Worm (Caenorhabditis elegans) whole organism, late embryonic: ENCODE measurements around the gene R160.6.

Experiments
- F13H6.1 ChIP-seq: sonication (generic microtip); optimal IDR thresholded peaks from 2 replicates; lab custom pipeline; 2016; ENCODE audit warnings: missing genetic modification characterization, missing compliant biosample characterization
- K02D7.2 ChIP-seq: sonication (generic microtip); optimal IDR thresholded peaks from 2 replicates; lab custom pipeline; 2017; ENCODE audit warnings: mild to moderate bottlenecking, missing genetic modification characterization, missing compliant biosample characterization
- T23F11.4 ChIP-seq: fragments of 200-800 bp; sonication (Bioruptor generic); optimal IDR thresholded peaks from 2 replicates; lab custom pipeline; 2018; ENCODE audit warnings: mild to moderate bottlenecking, missing genetic modification characterization, missing compliant biosample characterization
- ahr-1 ChIP-seq: sonication (generic microtip); optimal IDR thresholded peaks from 2 replicates; lab custom pipeline; 2016; ENCODE audit warnings: missing genetic modification characterization, missing compliant biosample characterization
- ama-1 ChIP-seq: fragments of 150-350 bp; optimal IDR thresholded peaks from 2 replicates; lab custom pipeline; 2014
- ceh-14 ChIP-seq: sonication (generic microtip); optimal IDR thresholded peaks from 2 replicates; lab custom pipeline; 2016; ENCODE audit warnings: missing genotype, missing genetic modification characterization, missing compliant biosample characterization
- ceh-18 ChIP-seq: sonication (generic microtip); optimal IDR thresholded peaks from 2 replicates; lab custom pipeline; 2016; ENCODE audit warnings: missing genetic modification characterization, missing compliant biosample characterization
- ceh-19 ChIP-seq: fragments of 200-800 bp; sonication (Bioruptor generic); optimal IDR thresholded peaks from 2 replicates; lab custom pipeline; 2018; ENCODE audit warnings: mild to moderate bottlenecking, missing genetic modification characterization, missing compliant biosample characterization
- ceh-24 ChIP-seq: sonication (generic microtip); optimal IDR thresholded peaks from 2 replicates; lab custom pipeline; 2016; ENCODE audit warnings: mild to moderate bottlenecking, missing genetic modification characterization, missing compliant biosample characterization
- ceh-30 ChIP-seq: fragments of 150-350 bp; optimal IDR thresholded peaks from 2 replicates; lab custom pipeline; 2014; ENCODE audit warnings: missing biosample characterization, missing genetic modification characterization
- ceh-31 ChIP-seq: sonication (generic microtip); optimal IDR thresholded peaks from 2 replicates; lab custom pipeline; 2016; ENCODE audit warnings: missing genetic modification characterization, missing compliant biosample characterization
- ceh-45 ChIP-seq: fragments of 200-800 bp; sonication (Bioruptor generic); IDR thresholded peaks from 2 replicates; pipeline ENCODE4 v1.3.6; 2022; ENCODE audit warnings: missing genetic modification reagents, missing genetic modification characterization, missing compliant biosample characterization
- ceh-48 ChIP-seq: sonication (generic microtip); optimal IDR thresholded peaks from 2 replicates; lab custom pipeline; 2016; ENCODE audit warnings: missing genetic modification characterization, inconsistent platforms, missing compliant biosample characterization
- che-1 ChIP-seq: sonication (generic microtip); optimal IDR thresholded peaks from 2 replicates; lab custom pipeline; 2016; ENCODE audit warnings: mild to moderate bottlenecking, missing genetic modification characterization, missing compliant biosample characterization
- elt-2 ChIP-seq: sonication (generic microtip); optimal IDR thresholded peaks from 2 replicates; lab custom pipeline; 2016; ENCODE audit warnings: missing genetic modification reagents, missing genetic modification characterization, missing compliant biosample characterization
- elt-4 ChIP-seq: sonication (generic microtip); optimal IDR thresholded peaks from 2 replicates; lab custom pipeline; 2016; ENCODE audit warnings: missing genetic modification characterization, missing compliant biosample characterization
- eyg-1 ChIP-seq: sonication (generic microtip); optimal IDR thresholded peaks from 2 replicates; lab custom pipeline; 2016; ENCODE audit warnings: missing genotype, missing genetic modification characterization, missing compliant biosample characterization
- fax-1 ChIP-seq: sonication (generic microtip); optimal IDR thresholded peaks from 2 replicates; lab custom pipeline; 2016; ENCODE audit warnings: missing genotype, missing genetic modification characterization, missing compliant biosample characterization
- fkh-10 ChIP-seq: fragments of 150-350 bp; optimal IDR thresholded peaks from 2 replicates; lab custom pipeline; 2014; ENCODE audit warnings: missing biosample characterization, missing genetic modification reagents, missing genetic modification characterization
- fkh-6 ChIP-seq: sonication (generic microtip); optimal IDR thresholded peaks from 2 replicates; lab custom pipeline; 2016; ENCODE audit warnings: missing genetic modification characterization, missing compliant biosample characterization
- hlh-30 ChIP-seq: sonication (generic microtip); optimal IDR thresholded peaks from 2 replicates; lab custom pipeline; 2017; ENCODE audit warnings: antibody characterized with exemption, missing genetic modification characterization, missing compliant biosample characterization; ENCODE audit not compliant: insufficient read depth
- hlh-6 ChIP-seq: sonication (generic microtip); optimal IDR thresholded peaks from 2 replicates; lab custom pipeline; 2016; ENCODE audit warnings: missing genotype, missing genetic modification characterization, missing compliant biosample characterization
- madf-2 ChIP-seq: sonication (generic microtip); optimal IDR thresholded peaks from 2 replicates; lab custom pipeline; 2017; ENCODE audit warnings: missing genetic modification characterization, missing compliant biosample characterization
- mec-3 ChIP-seq: sonication (generic microtip); optimal IDR thresholded peaks from 2 replicates; lab custom pipeline; 2016; ENCODE audit warnings: borderline replicate concordance, missing genetic modification characterization, missing compliant biosample characterization
- nhr-232 ChIP-seq: sonication (generic microtip); optimal IDR thresholded peaks from 2 replicates; lab custom pipeline; 2016; ENCODE audit warnings: missing genetic modification characterization, missing compliant biosample characterization
- npax-4 ChIP-seq: sonication (generic microtip); optimal IDR thresholded peaks from 2 replicates; lab custom pipeline; 2016; ENCODE audit warnings: missing genetic modification characterization, missing compliant biosample characterization
- odd-2 ChIP-seq: sonication (generic microtip); optimal IDR thresholded peaks from 2 replicates; lab custom pipeline; 2017; ENCODE audit warnings: antibody characterized with exemption, mild to moderate bottlenecking, missing genetic modification characterization, missing compliant biosample characterization
- ref-2 ChIP-seq: sonication (generic microtip); optimal IDR thresholded peaks from 2 replicates; lab custom pipeline; 2016; ENCODE audit warnings: missing genetic modification characterization, missing compliant biosample characterization
- rnt-1 ChIP-seq: sonication (generic microtip); optimal IDR thresholded peaks from 2 replicates; lab custom pipeline; 2016; ENCODE audit warnings: missing genetic modification characterization, missing compliant biosample characterization
- sdc-2 ChIP-seq: sonication (generic microtip); optimal IDR thresholded peaks from 2 replicates; lab custom pipeline; 2016; ENCODE audit warnings: missing genotype, missing genetic modification characterization, missing compliant biosample characterization
- sox-4 ChIP-seq: sonication (generic microtip); optimal IDR thresholded peaks from 2 replicates; lab custom pipeline; 2017; ENCODE audit warnings: mild to moderate bottlenecking, missing genetic modification characterization, inconsistent platforms, missing compliant biosample characterization
- syd-9 ChIP-seq: sonication (generic microtip); optimal IDR thresholded peaks from 2 replicates; lab custom pipeline; 2016; ENCODE audit warnings: mild to moderate bottlenecking, missing genetic modification characterization, moderate library complexity, missing compliant biosample characterization
- tbx-2 ChIP-seq: sonication (generic microtip); optimal IDR thresholded peaks from 2 replicates; lab custom pipeline; 2016; ENCODE audit warnings: missing genetic modification characterization, missing compliant biosample characterization
- unc-3 ChIP-seq, 2 experiments: fragments of 200-800 bp in 1 of 2; sonication (Bioruptor generic) in 1 of 2; sonication (generic microtip) in 1 of 2; conservative IDR thresholded peaks in 1 of 2; optimal IDR thresholded peaks in 1 of 2; 2 replicates each; pipeline versions ENCODE4 v1.3.6 to Lab custom; 2016 to 2022; ENCODE audit warnings: missing compliant biosample characterization in 2 of 2, missing genetic modification characterization in 2 of 2, missing genetic modification reagents in 1 of 2
- unc-42 ChIP-seq: sonication (generic microtip); optimal IDR thresholded peaks from 2 replicates; lab custom pipeline; 2016; ENCODE audit warnings: missing genotype, missing genetic modification characterization, missing compliant biosample characterization
- unc-86 ChIP-seq: sonication (generic microtip); optimal IDR thresholded peaks from 2 replicates; lab custom pipeline; 2016; ENCODE audit warnings: missing genetic modification characterization, missing compliant biosample characterization

R160.6 gene

ce11 chrX:4388834-4389409, 15.9 kb upstream of the R160.6 start, which contains the start of gene dpy-23 (continued):
- TF ChIP-seq ceh-31 (peak; percentile 93), ceh-19 (no peak), madf-2 (tag; lab: Kevin White, UChicago) (peak; percentile 97), unc-3 (GFP tag; conservative IDR thresholded peaks at IDR 0.05; lab: Robert Waterston, UW) (no peak), unc-3 (tag; optimal IDR thresholded peaks at IDR 0.05; lab: Kevin White, UChicago) (peak; percentile 7), ref-2 (tag; lab: Kevin White, UChicago) (peak; percentile 74), sox-4 (tag; lab: Kevin White, UChicago) (no peak), ahr-1 (tag; lab: Kevin White, UChicago) (no peak), che-1 (peak; percentile 3), K02D7.2 (tag; lab: Kevin White, UChicago) (no peak), unc-42 (tag; lab: Kevin White, UChicago) (peak; percentile 86)

- TF ChIP-seq ceh-24 (tag; lab: Kevin White, UChicago): no peak
- no peak for TF ChIP-seq hlh-6 (tag; lab: Kevin White, UChicago)
- TF ChIP-seq elt-4 (tag; lab: Kevin White, UChicago): no peak
- TF ChIP-seq ceh-45: no peak
- TF ChIP-seq sdc-2: no peak
- no peak for TF ChIP-seq T23F11.4
- no peak for TF ChIP-seq nhr-232 (tag; lab: Kevin White, UChicago)
- no peak for TF ChIP-seq eyg-1
- no peak for TF ChIP-seq hlh-30
- TF ChIP-seq sox-4 (tag; lab: Kevin White, UChicago): no peak
- TF ChIP-seq ceh-48: no peak
- no peak for TF ChIP-seq fkh-10 (GFP tag; lab: Kevin White, UChicago)
- no peak for TF ChIP-seq F13H6.1
Observed at ce11 chrX:4386493-4386892, 13.5 kb upstream of the R160.6 start.

ce11 chrX:4383316-4383936, 10.4 kb upstream of the R160.6 start, which contains the start of gene lst-2:
TSS of gene lst-2 (minus strand) at chrX:4383366.
- TF ChIP-seq fax-1 (tag; lab: Kevin White, UChicago) (no peak), ceh-30 (tag; lab: Kevin White, UChicago) (no peak), F13H6.1 (no peak), mec-3 (tag; lab: Kevin White, UChicago) (no peak), tbx-2 (tag; lab: Kevin White, UChicago) (no peak)

ce11 chrX:4377689-4378088, 4.7 kb upstream of the R160.6 start, which contains the start of gene R160.12:
TSS of gene R160.12 (minus strand) at chrX:4377789.
- TF ChIP-seq syd-9 (tag; lab: Kevin White, UChicago): no peak
- no peak for TF ChIP-seq ceh-14
- no peak for TF ChIP-seq unc-86 (tag; lab: Kevin White, UChicago)
- TF ChIP-seq sox-4 (tag; lab: Kevin White, UChicago): no peak
- no peak for TF ChIP-seq fkh-10 (GFP tag; lab: Kevin White, UChicago)
- TF ChIP-seq rnt-1 (tag; lab: Kevin White, UChicago): no peak
- no peak for TF ChIP-seq ceh-45
- TF ChIP-seq ceh-18 (tag; lab: Kevin White, UChicago): no peak
- TF ChIP-seq ama-1 (lab: Kevin White, UChicago): no peak
- no peak for TF ChIP-seq fkh-6 (tag; lab: Kevin White, UChicago)
- no peak for TF ChIP-seq sdc-2
- no peak for TF ChIP-seq odd-2 (tag; lab: Kevin White, UChicago)
- no peak for TF ChIP-seq unc-3 (GFP tag; conservative IDR thresholded peaks at IDR 0.05; lab: Robert Waterston, UW)
- no peak for TF ChIP-seq unc-3 (tag; optimal IDR thresholded peaks at IDR 0.05; lab: Kevin White, UChicago)
- no peak for TF ChIP-seq elt-2 (tag; lab: Kevin White, UChicago)
- TF ChIP-seq T23F11.4: no peak
- no peak for TF ChIP-seq ceh-48
- no peak for TF ChIP-seq npax-4 (tag; lab: Kevin White, UChicago)
